Fruit fly (Drosophila melanogaster) whole organism, wandering third instar larva: ENCODE data around the gene CG9682.

Source experiments
- Dfd ChIP-seq: fragments of >200 bp; optimal IDR thresholded peaks from 2 replicates; lab custom pipeline; 2017; ENCODE audit warnings: missing biosample characterization, missing genetic modification characterization
- Jra ChIP-seq: sonication (Bioruptor generic); optimal IDR thresholded peaks from 2 replicates; lab custom pipeline; 2016; ENCODE audit warnings: missing biosample characterization, missing genetic modification characterization
- Myc ChIP-seq: fragments of >200 bp; optimal IDR thresholded peaks from 2 replicates; lab custom pipeline; 2017
- br ChIP-seq: fragments of 200-800 bp; sonication (Bioruptor generic); optimal IDR thresholded peaks from 2 replicates; lab custom pipeline; 2016; ENCODE audit warnings: missing biosample characterization, missing genetic modification characterization
- foxo ChIP-seq, 2 experiments: fragments of 200-800 bp; sonication (Bioruptor generic); optimal IDR thresholded peaks; 2 replicates in 1 of 2; 3 replicates in 1 of 2; lab custom pipeline; 2016 to 2017; ENCODE audit warnings: missing biosample characterization in 2 of 2, missing genetic modification characterization in 2 of 2
- pan ChIP-seq: fragments of >200 bp; optimal IDR thresholded peaks from 2 replicates; lab custom pipeline; 2017
- psq ChIP-seq: fragments of 200-800 bp; sonication (Bioruptor generic); optimal IDR thresholded peaks from 3 replicates; lab custom pipeline; 2017; ENCODE audit warnings: missing biosample characterization, mild to moderate bottlenecking, missing genetic modification characterization, moderate library complexity
- sage ChIP-seq: fragments of 200-800 bp; sonication (Bioruptor generic); optimal IDR thresholded peaks from 2 replicates; lab custom pipeline; 2016; ENCODE audit warnings: missing biosample characterization, mild to moderate bottlenecking, missing genetic modification characterization
- sv ChIP-seq: fragments of 200-800 bp; sonication (Bioruptor generic); optimal IDR thresholded peaks from 3 replicates; lab custom pipeline; 2016; ENCODE audit warnings: missing biosample characterization, missing genetic modification characterization
- tai ChIP-seq: sonication (Bioruptor generic); optimal IDR thresholded peaks from 2 replicates; lab custom pipeline; 2016; ENCODE audit warnings: missing biosample characterization, missing genetic modification characterization
- woc ChIP-seq: sonication (Bioruptor generic); optimal IDR thresholded peaks from 2 replicates; lab custom pipeline; 2016; ENCODE audit warnings: missing biosample characterization, mild to moderate bottlenecking, missing genetic modification characterization

DNA sequence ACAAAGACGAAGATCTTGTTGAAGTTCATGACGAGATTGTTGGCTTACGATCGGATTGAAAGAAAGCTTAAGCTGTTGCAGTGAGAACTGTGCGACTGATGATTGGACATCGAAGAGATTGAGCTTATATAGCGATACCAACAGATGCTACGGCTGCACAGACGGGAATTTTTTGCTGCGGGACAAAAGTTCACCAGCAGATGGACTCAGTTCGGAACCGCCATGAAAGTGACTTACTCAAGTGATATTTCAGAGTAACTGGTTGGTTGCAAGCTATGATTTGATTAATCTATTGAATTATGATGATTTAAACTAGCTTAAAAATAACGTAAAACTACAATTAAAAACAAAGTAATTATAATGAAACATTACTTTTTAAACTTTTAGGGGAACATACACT lies 37.0 kb upstream of the CG9682 start, which contains the start of gene CecB:
- TF ChIP-seq sage (GFP tag; lab: Kevin White, UChicago) (no peak), Myc (lab: Kevin White, UChicago) (no peak), Dfd (GFP tag; lab: Kevin White, UChicago) (no peak), foxo (GFP tag; optimal IDR thresholded peaks at IDR 0.05; lab: Kevin White, UChicago) (no peak), pan (no peak), woc (GFP tag; lab: Kevin White, UChicago) (no peak), psq (GFP tag; lab: Kevin White, UChicago) (no peak), tai (GFP tag; lab: Kevin White, UChicago) (no peak), sv (GFP tag; lab: Kevin White, UChicago) (no peak), br (GFP tag; lab: Kevin White, UChicago) (no peak), Jra (GFP tag; lab: Kevin White, UChicago) (no peak)
